Fruit fly (Drosophila melanogaster): ENCODE data around the gene sturkopf.

sturkopf gene

dm6 chr3L:1313039-1313766 lies at the start of gene sturkopf, which contains the start of gene Herc4:
sturkopf (minus strand) TSS chr3L:1313377.
Herc4 (plus strand) TSS chr3L:1313696.
- no peak for TF ChIP-seq dmrt93B (GFP tag; optimal IDR thresholded peaks at IDR 0.05)
- peak; percentile 84 for TF ChIP-seq fru (GFP tag; optimal IDR thresholded peaks at IDR 0.05)
- peak; percentile 66 for TF ChIP-seq psq (GFP tag; optimal IDR thresholded peaks at IDR 0.05)
- TF ChIP-seq brk (GFP tag; optimal IDR thresholded peaks at IDR 0.05), result no peak
- no peak for TF ChIP-seq GATAd (GFP tag; optimal IDR thresholded peaks at IDR 0.05)
- TF ChIP-seq woc (GFP tag; optimal IDR thresholded peaks at IDR 0.05), result peak; percentile 88
- TF ChIP-seq foxo (GFP tag; optimal IDR thresholded peaks at IDR 0.05), result peak in 1 of 2 experiments; percentile 92
- TF ChIP-seq dl (GFP tag; optimal IDR thresholded peaks at IDR 0.05; ENCODE audit: insufficient read depth in 1 of 2, partially characterized antibody in 2 of 2), result no peak
- peak; percentile 61 for TF ChIP-seq CG9705 (GFP tag; optimal IDR thresholded peaks at IDR 0.05)
- TF ChIP-seq Hr78 (GFP tag; optimal IDR thresholded peaks at IDR 0.05), result peak; percentile 45
- TF ChIP-seq OdsH (GFP tag; optimal IDR thresholded peaks at IDR 0.05), result peak; percentile 68
- TF ChIP-seq ey (GFP tag; optimal IDR thresholded peaks at IDR 0.05), result peak; percentile 76
- TF ChIP-seq Hnf4 (GFP tag; optimal IDR thresholded peaks at IDR 0.05), result no peak
- peak; percentile 82 for TF ChIP-seq sv (GFP tag; optimal IDR thresholded peaks at IDR 0.05)
- TF ChIP-seq Hr83 (GFP tag; optimal IDR thresholded peaks at IDR 0.05; ENCODE audit: poor library complexity, severe bottlenecking), result peak; percentile 23
- no peak for TF ChIP-seq Dfd (GFP tag; optimal IDR thresholded peaks at IDR 0.05)
- TF ChIP-seq h (GFP tag; optimal IDR thresholded peaks at IDR 0.05), result peak; percentile 91
- TF ChIP-seq rgr (GFP tag; optimal IDR thresholded peaks at IDR 0.05), result peak; percentile 78
- TF ChIP-seq Rel (GFP tag; optimal IDR thresholded peaks at IDR 0.05), result no peak
- TF ChIP-seq Rel (tag; optimal IDR thresholded peaks at IDR 0.05), result peak; percentile 13
- TF ChIP-seq Sp1 (GFP tag; optimal IDR thresholded peaks at IDR 0.05), result peak; percentile 85
- no peak for TF ChIP-seq tai (GFP tag; optimal IDR thresholded peaks at IDR 0.05)
- TF ChIP-seq HLH106 (tag; optimal IDR thresholded peaks at IDR 0.05), result peak; percentile 85

dm6 chr3L:1358338-1358737 lies 45.2 kb upstream of the sturkopf start:
- TF ChIP-seq tai (GFP tag; optimal IDR thresholded peaks at IDR 0.05), result no peak

- TF ChIP-seq Vsx2 (GFP tag; optimal IDR thresholded peaks at IDR 0.05; ENCODE audit: partially characterized antibody), result no peak
- TF ChIP-seq Mio (GFP tag; optimal IDR thresholded peaks at IDR 0.05), result no peak
- no peak for TF ChIP-seq GATAd (GFP tag; optimal IDR thresholded peaks at IDR 0.05)
- no peak for TF ChIP-seq Dif (GFP tag; optimal IDR thresholded peaks at IDR 0.05; ENCODE audit: partially characterized antibody)
Observed at dm6 chr3L:1354214-1354613, 41.0 kb upstream of the sturkopf start.

dm6 chr3L:1352065-1352464 lies 38.9 kb upstream of the sturkopf start:
- peak; percentile 46 for TF ChIP-seq h (GFP tag; optimal IDR thresholded peaks at IDR 0.05)
- TF ChIP-seq N (GFP tag; optimal IDR thresholded peaks at IDR 0.05), result no peak
- no peak for TF ChIP-seq Abd-B (GFP tag; optimal IDR thresholded peaks at IDR 0.05)
- TF ChIP-seq Jra (GFP tag; optimal IDR thresholded peaks at IDR 0.05), result peak; percentile 1
- peak; percentile 5 for TF ChIP-seq HLH106 (tag; optimal IDR thresholded peaks at IDR 0.05)
- TF ChIP-seq Myc (optimal IDR thresholded peaks at IDR 0.05), result peak; percentile 56
- TF ChIP-seq fru (GFP tag; optimal IDR thresholded peaks at IDR 0.05), result peak; percentile 24
- TF ChIP-seq rgr (GFP tag; optimal IDR thresholded peaks at IDR 0.05), result peak; percentile 46
- TF ChIP-seq CG32264 (GFP tag; optimal IDR thresholded peaks at IDR 0.05), result peak; percentile 2
- no peak for TF ChIP-seq jim (GFP tag; optimal IDR thresholded peaks at IDR 0.05)
- TF ChIP-seq dmrt93B (GFP tag; optimal IDR thresholded peaks at IDR 0.05), result no peak
- peak; percentile 8 for TF ChIP-seq br (GFP tag; optimal IDR thresholded peaks at IDR 0.05)
- TF ChIP-seq psq (GFP tag; optimal IDR thresholded peaks at IDR 0.05), result peak; percentile 12
- peak; percentile 14 for TF ChIP-seq sv (GFP tag; optimal IDR thresholded peaks at IDR 0.05)
- no peak for TF ChIP-seq CrebA (GFP tag; optimal IDR thresholded peaks at IDR 0.05; ENCODE audit: borderline replicate concordance)
- peak; percentile 20 for TF ChIP-seq OdsH (GFP tag; optimal IDR thresholded peaks at IDR 0.05)
- no peak for TF ChIP-seq Hr83 (GFP tag; optimal IDR thresholded peaks at IDR 0.05; ENCODE audit: poor library complexity, severe bottlenecking)
- TF ChIP-seq foxo (GFP tag; optimal IDR thresholded peaks at IDR 0.05), result peak in 1 of 2 experiments; percentile 45
- TF ChIP-seq lola (GFP tag; optimal IDR thresholded peaks at IDR 0.05), result no peak
- TF ChIP-seq sage (GFP tag; optimal IDR thresholded peaks at IDR 0.05), result no peak
- peak; percentile 11 for TF ChIP-seq woc (GFP tag; optimal IDR thresholded peaks at IDR 0.05)
- TF ChIP-seq brk (GFP tag; optimal IDR thresholded peaks at IDR 0.05), result peak; percentile 25
- peak; percentile 7 for TF ChIP-seq ey (GFP tag; optimal IDR thresholded peaks at IDR 0.05)

Data from whole organism, wandering third instar larva.